Worm (Caenorhabditis elegans) whole organism, young adult: ENCODE data around the gene nuaf-1.
A peak's percentile ranks its signal among the peaks of the same experiment; 100 is the strongest.

Source experiments
- B0035.1 ChIP-seq: sonication (generic microtip); optimal IDR thresholded peaks from 2 replicates; lab custom pipeline; 2016; ENCODE audit warnings: missing genetic modification characterization, mild to moderate bottlenecking, missing compliant biosample characterization, missing genotype, missing genetic modification reagents
- C06A6.2 ChIP-seq: fragments of 200-800 bp; sonication (Bioruptor generic); conservative IDR thresholded peaks from 2 replicates; pipeline ENCODE4 v1.3.6; 2022; ENCODE audit warnings: missing genetic modification characterization, missing compliant biosample characterization
- C17E4.6 ChIP-seq: fragments of 200-800 bp; sonication (Bioruptor generic); IDR thresholded peaks from 2 replicates; pipeline ENCODE4 v1.3.6; 2022; ENCODE audit warnings: missing genetic modification reagents, missing genetic modification characterization, missing compliant biosample characterization
- D2030.7 ChIP-seq: fragments of 200-800 bp; sonication (Bioruptor generic); IDR thresholded peaks from 2 replicates; pipeline ENCODE4 v1.3.6; 2022; ENCODE audit warnings: missing genetic modification reagents, missing genetic modification characterization, missing compliant biosample characterization
- F39B2.1 ChIP-seq: fragments of 200-800 bp; sonication (Bioruptor generic); IDR thresholded peaks from 2 replicates; pipeline ENCODE4 v1.3.6; 2022; ENCODE audit warnings: missing genetic modification reagents, missing genetic modification characterization, missing compliant biosample characterization
- F57C9.4 ChIP-seq: sonication (generic microtip); optimal IDR thresholded peaks from 2 replicates; lab custom pipeline; 2017; ENCODE audit warnings: mild to moderate bottlenecking, missing genetic modification characterization, missing compliant biosample characterization
- K11D2.4 ChIP-seq: fragments of 200-800 bp; sonication (Bioruptor generic); IDR thresholded peaks from 2 replicates; pipeline ENCODE4 v1.3.6; 2022; ENCODE audit warnings: missing genetic modification reagents, missing genetic modification characterization, missing compliant biosample characterization
- K12H6.12 ChIP-seq: fragments of 200-800 bp; sonication (Bioruptor generic); optimal IDR thresholded peaks from 2 replicates; lab custom pipeline; 2018; ENCODE audit warnings: mild to moderate bottlenecking, missing genetic modification characterization, missing compliant biosample characterization
- Y53F4B.3 ChIP-seq: fragments of 200-800 bp; sonication (Bioruptor generic); IDR thresholded peaks from 2 replicates; pipeline ENCODE4 v1.3.6; 2022; ENCODE audit warnings: missing genetic modification reagents, missing genetic modification characterization, missing compliant biosample characterization
- Y79H2A.3 ChIP-seq: fragments of 200-800 bp; sonication (Bioruptor generic); conservative IDR thresholded peaks from 2 replicates; pipeline ENCODE4 v1.3.6; 2022; ENCODE audit warnings: missing genetic modification reagents, missing genetic modification characterization, missing compliant biosample characterization
- ama-1 ChIP-seq, 3 experiments: fragments of 150-350 bp in 1 of 3; sonication (generic microtip) in 2 of 3; optimal IDR thresholded peaks; 2 replicates each; lab custom pipeline; 2014 to 2018; ENCODE audit warnings: missing biosample characterization in 2 of 3, missing genetic modification characterization in 2 of 3, missing genetic modification reagents in 2 of 3
- athp-1 ChIP-seq: sonication (generic microtip); optimal IDR thresholded peaks from 2 replicates; lab custom pipeline; 2017; ENCODE audit warnings: mild to moderate bottlenecking, missing genetic modification characterization, missing compliant biosample characterization
- attf-5 ChIP-seq: fragments of 200-800 bp; sonication (Bioruptor generic); optimal IDR thresholded peaks from 2 replicates; lab custom pipeline; 2018; ENCODE audit warnings: mild to moderate bottlenecking, missing genetic modification characterization, missing compliant biosample characterization
- bed-1 ChIP-seq: fragments of 200-800 bp; sonication (Bioruptor generic); IDR thresholded peaks from 2 replicates; pipeline ENCODE4 v1.3.6; 2022; ENCODE audit warnings: missing genetic modification reagents, missing genetic modification characterization, missing compliant biosample characterization
- bed-2 ChIP-seq: fragments of 200-800 bp; sonication (Bioruptor generic); IDR thresholded peaks from 2 replicates; pipeline ENCODE4 v1.3.6; 2022; ENCODE audit warnings: missing genetic modification reagents, missing genetic modification characterization, missing compliant biosample characterization
- cebp-1 ChIP-seq, 2 experiments: fragments of 200-800 bp in 1 of 2; sonication (Bioruptor generic) in 1 of 2; sonication (generic microtip) in 1 of 2; IDR thresholded peaks in 1 of 2; optimal IDR thresholded peaks in 1 of 2; 2 replicates each; pipeline versions ENCODE4 v1.3.6 to Lab custom; 2017 to 2022; ENCODE audit warnings: missing compliant biosample characterization in 2 of 2, missing genetic modification characterization in 2 of 2, mild to moderate bottlenecking in 1 of 2, missing genetic modification reagents in 1 of 2, moderate library complexity in 1 of 2
- cebp-2 ChIP-seq: fragments of 200-800 bp; sonication (Bioruptor generic); IDR thresholded peaks from 2 replicates; pipeline ENCODE4 v1.3.6; 2022; ENCODE audit warnings: missing genetic modification characterization, missing compliant biosample characterization
- ceh-100 ChIP-seq: fragments of 200-800 bp; sonication (Bioruptor generic); IDR thresholded peaks from 2 replicates; pipeline ENCODE4 v1.3.6; 2022; ENCODE audit warnings: missing genetic modification reagents, missing genetic modification characterization, missing compliant biosample characterization
- ceh-40 ChIP-seq: fragments of 200-800 bp; sonication (Bioruptor generic); IDR thresholded peaks from 2 replicates; pipeline ENCODE4 v1.3.6; 2022; ENCODE audit warnings: missing genetic modification characterization, missing compliant biosample characterization
- ceh-79 ChIP-seq: sonication (generic microtip); optimal IDR thresholded peaks from 2 replicates; lab custom pipeline; 2017; ENCODE audit warnings: mild to moderate bottlenecking, missing genetic modification characterization, missing compliant biosample characterization
- die-1 ChIP-seq: sonication (generic microtip); optimal IDR thresholded peaks from 2 replicates; lab custom pipeline; 2016; ENCODE audit warnings: missing genotype, mild to moderate bottlenecking, missing genetic modification characterization, missing compliant biosample characterization
- dox-1 ChIP-seq: fragments of 200-800 bp; sonication (Bioruptor generic); IDR thresholded peaks from 2 replicates; pipeline ENCODE4 v1.3.6; 2022; ENCODE audit warnings: missing genetic modification reagents, missing genetic modification characterization, missing compliant biosample characterization
- egl-18 ChIP-seq: fragments of 200-800 bp; sonication (Bioruptor generic); IDR thresholded peaks from 2 replicates; pipeline ENCODE4 v1.3.6; 2022; ENCODE audit warnings: missing genetic modification reagents, missing genetic modification characterization, missing compliant biosample characterization
- ets-4 ChIP-seq: fragments of 200-800 bp; sonication (Bioruptor generic); optimal IDR thresholded peaks from 2 replicates; lab custom pipeline; 2018; ENCODE audit warnings: mild to moderate bottlenecking, missing genetic modification characterization, missing compliant biosample characterization
- him-1 ChIP-seq: sonication (generic microtip); optimal IDR thresholded peaks from 2 replicates; lab custom pipeline; 2016; ENCODE audit warnings: missing genotype, missing genetic modification reagents, missing genetic modification characterization, missing compliant biosample characterization
- lin-40 ChIP-seq: sonication (generic microtip); optimal IDR thresholded peaks from 2 replicates; lab custom pipeline; 2016; ENCODE audit warnings: missing genetic modification characterization, mild to moderate bottlenecking, missing compliant biosample characterization, missing genotype, missing genetic modification reagents
- lsl-1 ChIP-seq: fragments of 200-800 bp; sonication (Bioruptor generic); optimal IDR thresholded peaks from 2 replicates; lab custom pipeline; 2018; ENCODE audit warnings: mild to moderate bottlenecking, missing genetic modification characterization, moderate library complexity, missing compliant biosample characterization
- lsy-27 ChIP-seq: sonication (generic microtip); optimal IDR thresholded peaks from 2 replicates; lab custom pipeline; 2017; ENCODE audit warnings: missing genetic modification characterization, mild to moderate bottlenecking, missing compliant biosample characterization, antibody characterized with exemption, missing genotype, borderline replicate concordance; ENCODE audit not compliant: insufficient read depth
- madf-8 ChIP-seq: fragments of 200-800 bp; sonication (Bioruptor generic); conservative IDR thresholded peaks from 2 replicates; pipeline ENCODE4 v1.3.6; 2022; ENCODE audit warnings: missing genetic modification reagents, missing genetic modification characterization, missing compliant biosample characterization
- mcd-1 ChIP-seq: fragments of 200-800 bp; sonication (Bioruptor generic); IDR thresholded peaks from 2 replicates; pipeline ENCODE4 v1.3.6; 2022; ENCODE audit warnings: missing genetic modification reagents, missing genetic modification characterization, missing compliant biosample characterization
- mxl-1 ChIP-seq: sonication (generic microtip); optimal IDR thresholded peaks from 2 replicates; lab custom pipeline; 2016; ENCODE audit warnings: missing genetic modification characterization, missing compliant biosample characterization
- nfyb-1 ChIP-seq: fragments of 200-800 bp; sonication (Bioruptor generic); IDR thresholded peaks from 2 replicates; pipeline ENCODE4 v1.3.6; 2022; ENCODE audit warnings: missing genetic modification reagents, missing genetic modification characterization, missing compliant biosample characterization
- nhr-120 ChIP-seq: fragments of 200-800 bp; sonication (Bioruptor generic); IDR thresholded peaks from 2 replicates; pipeline ENCODE4 v1.3.6; 2022; ENCODE audit warnings: missing genetic modification characterization, missing compliant biosample characterization
- pha-4 ChIP-seq: fragments of 150-350 bp; sonication (generic microtip); optimal IDR thresholded peaks from 2 replicates; lab custom pipeline; 2014; ENCODE audit warnings: missing biosample characterization, missing genetic modification reagents, missing genetic modification characterization
- repo-1 ChIP-seq: sonication (generic microtip); optimal IDR thresholded peaks from 2 replicates; lab custom pipeline; 2017; ENCODE audit warnings: mild to moderate bottlenecking, missing genetic modification characterization, missing compliant biosample characterization
- sdz-38 ChIP-seq: sonication (generic microtip); optimal IDR thresholded peaks from 2 replicates; lab custom pipeline; 2016; ENCODE audit warnings: missing genotype, missing genetic modification characterization, missing compliant biosample characterization
- sea-2 ChIP-seq: fragments of 200-800 bp; sonication (Bioruptor generic); IDR thresholded peaks from 2 replicates; pipeline ENCODE4 v1.3.6; 2022; ENCODE audit warnings: missing genetic modification characterization, missing compliant biosample characterization
- snpc-1.3 ChIP-seq: sonication (generic microtip); optimal IDR thresholded peaks from 2 replicates; lab custom pipeline; 2017; ENCODE audit warnings: missing genetic modification characterization, mild to moderate bottlenecking, missing compliant biosample characterization, antibody characterized with exemption, moderate library complexity, missing genotype, missing genetic modification reagents; ENCODE audit not compliant: insufficient read depth
- snpc-3.4 ChIP-seq: sonication (generic microtip); optimal IDR thresholded peaks from 2 replicates; lab custom pipeline; 2017; ENCODE audit warnings: missing genetic modification characterization, mild to moderate bottlenecking, missing compliant biosample characterization, antibody characterized with exemption, moderate library complexity, missing genotype, missing genetic modification reagents
- somi-1 ChIP-seq: fragments of 200-800 bp; sonication (Bioruptor generic); optimal IDR thresholded peaks from 2 replicates; lab custom pipeline; 2018; ENCODE audit warnings: mild to moderate bottlenecking, missing genetic modification characterization, missing compliant biosample characterization
- sptf-2 ChIP-seq: fragments of 200-800 bp; sonication (Bioruptor generic); optimal IDR thresholded peaks from 2 replicates; lab custom pipeline; 2018; ENCODE audit warnings: mild to moderate bottlenecking, missing genetic modification characterization, missing compliant biosample characterization
- tlf-1 ChIP-seq: fragments of 200-800 bp; sonication (Bioruptor generic); optimal IDR thresholded peaks from 2 replicates; lab custom pipeline; 2018; ENCODE audit warnings: mild to moderate bottlenecking, missing genetic modification characterization, missing compliant biosample characterization
- zfh-2 ChIP-seq: fragments of 200-800 bp; sonication (Bioruptor generic); conservative IDR thresholded peaks from 2 replicates; pipeline ENCODE4 v1.3.6; 2022; ENCODE audit warnings: missing genetic modification reagents, missing genetic modification characterization, missing compliant biosample characterization
- ztf-18 ChIP-seq: sonication (generic microtip); optimal IDR thresholded peaks from 2 replicates; lab custom pipeline; 2016; ENCODE audit warnings: missing genotype, mild to moderate bottlenecking, missing genetic modification characterization, missing compliant biosample characterization
- ztf-22 ChIP-seq: fragments of 200-800 bp; sonication (Bioruptor generic); optimal IDR thresholded peaks from 2 replicates; lab custom pipeline; 2018; ENCODE audit warnings: mild to moderate bottlenecking, missing genetic modification characterization, moderate library complexity, missing compliant biosample characterization
- ztf-25 ChIP-seq: fragments of 200-800 bp; sonication (Bioruptor generic); IDR thresholded peaks from 2 replicates; pipeline ENCODE4 v1.3.6; 2022; ENCODE audit warnings: missing genetic modification reagents, missing genetic modification characterization, missing compliant biosample characterization

The nuaf-1 gene

DNA sequence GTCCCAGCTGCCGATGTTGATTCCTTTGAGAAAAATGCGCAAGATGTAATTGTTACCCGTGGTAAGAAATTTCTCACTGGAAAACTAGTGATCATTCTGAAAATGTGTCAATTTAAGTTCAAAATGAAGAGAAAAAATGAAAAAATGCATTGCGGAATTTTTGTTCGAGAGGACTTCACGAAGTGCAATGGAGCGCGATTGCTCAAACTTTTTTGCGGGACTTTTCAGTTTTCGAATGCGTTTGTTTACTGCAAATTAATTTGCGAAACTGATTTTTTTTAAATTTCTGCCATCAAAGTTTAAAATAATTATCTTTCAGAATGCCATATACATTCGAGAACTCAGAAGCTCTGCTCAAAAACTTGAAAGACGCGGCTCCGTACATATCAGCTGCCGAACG, at the start of gene nuaf-1, which contains the start of gene bir-2 (continued):
- TF ChIP-seq ztf-25 (GFP tag; lab: Robert Waterston, UW), result no peak
- peak; percentile 41 for TF ChIP-seq lsl-1 (GFP tag; lab: Kevin White, UChicago)
- peak; percentile 94 for TF ChIP-seq mcd-1 (GFP tag; lab: Robert Waterston, UW)
- TF ChIP-seq ceh-100 (GFP tag; lab: Robert Waterston, UW), result no peak
- no peak for TF ChIP-seq zfh-2 (GFP tag; lab: Robert Waterston, UW)
- no peak for TF ChIP-seq ceh-40
- TF ChIP-seq C06A6.2 (GFP tag; lab: Robert Waterston, UW), result no peak
- TF ChIP-seq lsy-27 (tag; lab: Kevin White, UChicago), result no peak
- TF ChIP-seq ztf-18 (tag; lab: Kevin White, UChicago), result no peak
- TF ChIP-seq ets-4 (GFP tag; lab: Kevin White, UChicago), result no peak
- TF ChIP-seq die-1 (tag; lab: Kevin White, UChicago), result no peak
- TF ChIP-seq Y79H2A.3 (GFP tag; lab: Robert Waterston, UW), result no peak
- TF ChIP-seq sptf-2 (GFP tag; lab: Kevin White, UChicago), result no peak
- no peak for TF ChIP-seq snpc-1.3 (tag; lab: Kevin White, UChicago)
- TF ChIP-seq athp-1, result no peak
- no peak for TF ChIP-seq him-1
- TF ChIP-seq attf-5 (GFP tag; lab: Kevin White, UChicago), result peak; percentile 9
- 0 out of 2 replicates have a peak, but pooled peaks have one; percentile 24 for TF ChIP-seq dox-1 (GFP tag; lab: Robert Waterston, UW)
- no peak for TF ChIP-seq somi-1
- TF ChIP-seq ztf-22, result no peak
- TF ChIP-seq F57C9.4 (tag; lab: Kevin White, UChicago), result no peak
- TF ChIP-seq sdz-38 (tag; lab: Kevin White, UChicago), result no peak
- TF ChIP-seq egl-18 (GFP tag; lab: Robert Waterston, UW), result no peak
- TF ChIP-seq bed-2 (GFP tag; lab: Robert Waterston, UW), result no peak
- no peak for TF ChIP-seq sea-2 (GFP tag; lab: Robert Waterston, UW)
- TF ChIP-seq madf-8, result no peak
- TF ChIP-seq bed-1 (GFP tag; lab: Robert Waterston, UW), result no peak
- no peak for TF ChIP-seq cebp-2
- no peak for TF ChIP-seq B0035.1 (tag; lab: Kevin White, UChicago)
- TF ChIP-seq K12H6.12, result no peak
- TF ChIP-seq pha-4 (tag; lab: Kevin White, UChicago), result no peak
- TF ChIP-seq repo-1 (tag; lab: Kevin White, UChicago), result no peak
- no peak for TF ChIP-seq cebp-1 (GFP tag; IDR thresholded peaks at IDR 0.05; lab: Robert Waterston, UW)
- no peak for TF ChIP-seq cebp-1 (tag; optimal IDR thresholded peaks at IDR 0.05; lab: Kevin White, UChicago)
- TF ChIP-seq, all 124 proteins: peak for 14

DNA sequence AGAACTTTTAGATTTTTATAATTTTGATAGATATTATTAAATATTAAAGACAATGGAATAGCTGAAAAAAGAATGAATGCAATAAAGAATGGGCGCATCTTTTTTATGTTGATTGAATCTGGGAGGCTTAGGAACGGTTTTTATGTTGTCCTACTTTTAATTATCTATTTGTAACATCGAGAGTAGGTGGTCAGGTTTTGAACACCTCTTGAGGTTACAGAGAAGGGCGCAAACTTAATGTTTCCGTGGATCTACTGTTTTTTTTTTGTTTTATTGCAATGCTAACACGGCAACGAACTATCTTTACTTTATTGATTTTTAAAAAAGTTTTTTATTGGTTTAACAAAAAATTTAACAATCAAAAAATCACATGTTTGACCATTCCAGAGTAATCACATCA, 45.4 kb upstream of the nuaf-1 start, which contains the start of gene F53F4.7:
TSS of gene F53F4.7 (minus strand) at position 101 of the 400 bp plus-strand sequence.
- TF ChIP-seq Y53F4B.3 (GFP tag; lab: Robert Waterston, UW) (no peak), D2030.7 (GFP tag; lab: Robert Waterston, UW) (no peak), pha-4 (tag; lab: Kevin White, UChicago) (no peak), lsy-27 (tag; lab: Kevin White, UChicago) (no peak), ztf-22 (no peak), snpc-3.4 (tag; lab: Kevin White, UChicago) (no peak), B0035.1 (tag; lab: Kevin White, UChicago) (no peak), Y79H2A.3 (GFP tag; lab: Robert Waterston, UW) (no peak), ceh-40 (no peak), lin-40 (tag; lab: Kevin White, UChicago) (no peak), tlf-1 (no peak), ceh-79 (tag; lab: Kevin White, UChicago) (no peak), C17E4.6 (GFP tag; lab: Robert Waterston, UW) (no peak), K11D2.4 (GFP tag; lab: Robert Waterston, UW) (no peak), F39B2.1 (GFP tag; lab: Robert Waterston, UW) (no peak), mxl-1 (tag; lab: Kevin White, UChicago) (no peak), nhr-120 (GFP tag; lab: Robert Waterston, UW) (no peak), ama-1 (optimal IDR thresholded peaks at IDR 0.05; lab: Kevin White, UChicago) (no peak), ama-1 (GFP tag; optimal IDR thresholded peaks at IDR 0.05; lab: Kevin White, UChicago) (no peak), nfyb-1 (GFP tag; lab: Robert Waterston, UW) (no peak)
